Fruit fly (Drosophila melanogaster) whole organism, embryonic: ENCODE results near the gene CG3556.

ENCODE experiments used
- CG10147 ChIP-seq: fragments of 200-800 bp; sonication (Bioruptor generic); optimal IDR thresholded peaks from 2 replicates; lab custom pipeline; 2019; ENCODE audit warnings: missing biosample characterization, mild to moderate bottlenecking, missing genetic modification characterization, moderate library complexity
- CG10462 ChIP-seq: fragments of 200-800 bp; sonication (Bioruptor generic); optimal IDR thresholded peaks from 2 replicates; lab custom pipeline; 2016; ENCODE audit warnings: missing biosample characterization, missing genetic modification characterization
- CG11085 ChIP-seq: fragments of 200-800 bp; sonication (Bioruptor generic); IDR thresholded peaks from 2 replicates; pipeline ENCODE4 v1.3.6; 2022; ENCODE audit warnings: missing biosample characterization, missing genetic modification characterization
- CG12769 ChIP-seq: fragments of 200-800 bp; sonication (Bioruptor generic); optimal IDR thresholded peaks from 2 replicates; lab custom pipeline; 2019; ENCODE audit warnings: missing biosample characterization, mild to moderate bottlenecking, missing genetic modification characterization, moderate library complexity
- CG13624 ChIP-seq: fragments of 200-800 bp; sonication (Bioruptor generic); optimal IDR thresholded peaks from 2 replicates; lab custom pipeline; 2016; ENCODE audit warnings: missing biosample characterization, missing genetic modification characterization
- CG14014 ChIP-seq: fragments of 200-800 bp; sonication (Bioruptor generic); IDR thresholded peaks from 2 replicates; pipeline ENCODE4 v1.3.6; 2022; ENCODE audit warnings: missing biosample characterization, missing genetic modification characterization
- CG16815 ChIP-seq: fragments of 200-800 bp; sonication (Bioruptor generic); optimal IDR thresholded peaks from 3 replicates; lab custom pipeline; 2017; ENCODE audit warnings: missing biosample characterization, mild to moderate bottlenecking, missing genetic modification characterization
- CG17359 ChIP-seq: fragments of 200-800 bp; sonication (Bioruptor generic); optimal IDR thresholded peaks from 3 replicates; lab custom pipeline; 2018; ENCODE audit warnings: missing biosample characterization, mild to moderate bottlenecking, missing genetic modification characterization, moderate library complexity
- CG17568 ChIP-seq: fragments of 200-800 bp; sonication (Bioruptor generic); optimal IDR thresholded peaks from 2 replicates; lab custom pipeline; 2018; ENCODE audit warnings: missing biosample characterization, mild to moderate bottlenecking, missing genetic modification characterization, moderate library complexity
- CG2116 ChIP-seq: fragments of 200-800 bp; sonication (Bioruptor generic); optimal IDR thresholded peaks from 3 replicates; lab custom pipeline; 2018; ENCODE audit warnings: missing biosample characterization, mild to moderate bottlenecking, missing genetic modification characterization
- CG31388 ChIP-seq: fragments of 200-800 bp; sonication (Bioruptor generic); optimal IDR thresholded peaks from 2 replicates; lab custom pipeline; 2016; ENCODE audit warnings: missing biosample characterization, missing genetic modification characterization
- CG3838 ChIP-seq: fragments of 200-800 bp; sonication (Bioruptor generic); optimal IDR thresholded peaks from 3 replicates; lab custom pipeline; 2016; ENCODE audit warnings: missing biosample characterization, missing genetic modification characterization
- CG3847 ChIP-seq: fragments of 200-800 bp; sonication (Bioruptor generic); IDR thresholded peaks from 2 replicates; pipeline ENCODE4 v1.3.6; 2022; ENCODE audit warnings: missing biosample characterization, missing genetic modification characterization
- CG4424 ChIP-seq: fragments of 200-800 bp; sonication (Bioruptor generic); optimal IDR thresholded peaks from 3 replicates; lab custom pipeline; 2016; ENCODE audit warnings: missing biosample characterization, missing genetic modification characterization
- CG4854 ChIP-seq: fragments of 200-800 bp; sonication (Bioruptor generic); optimal IDR thresholded peaks from 2 replicates; lab custom pipeline; 2016; ENCODE audit warnings: missing biosample characterization, missing genetic modification characterization, inconsistent platforms
- CG6272 ChIP-seq: fragments of 200-800 bp; sonication (Bioruptor generic); IDR thresholded peaks from 2 replicates; pipeline ENCODE4 v1.3.6; 2022; ENCODE audit warnings: missing biosample characterization, missing genetic modification characterization
- CG6813 ChIP-seq: fragments of 200-800 bp; sonication (Bioruptor generic); optimal IDR thresholded peaks from 2 replicates; lab custom pipeline; 2017; ENCODE audit warnings: missing biosample characterization, missing genetic modification characterization, mild to moderate bottlenecking, moderate library complexity, missing genetic modification reagents
- CG7745 ChIP-seq: fragments of 200-800 bp; sonication (Bioruptor generic); optimal IDR thresholded peaks from 2 replicates; lab custom pipeline; 2018; ENCODE audit warnings: missing biosample characterization, mild to moderate bottlenecking, missing genetic modification characterization, moderate library complexity
- CG8765 ChIP-seq: fragments of 200-800 bp; sonication (Bioruptor generic); IDR thresholded peaks from 2 replicates; pipeline ENCODE4 v1.3.6; 2022; ENCODE audit warnings: missing biosample characterization, missing genetic modification characterization
- CoRest ChIP-seq: fragments of 200-800 bp; sonication (Bioruptor generic); optimal IDR thresholded peaks from 3 replicates; lab custom pipeline; 2018; ENCODE audit warnings: missing biosample characterization, mild to moderate bottlenecking, missing genetic modification characterization, moderate library complexity
- Dip2 ChIP-seq: fragments of 200-800 bp; sonication (Bioruptor generic); IDR thresholded peaks from 2 replicates; pipeline ENCODE4 v1.3.6; 2022; ENCODE audit warnings: missing biosample characterization, missing genetic modification characterization
- Dip3 ChIP-seq: fragments of 200-800 bp; sonication (Bioruptor generic); optimal IDR thresholded peaks from 3 replicates; lab custom pipeline; 2016; ENCODE audit warnings: missing biosample characterization, missing genetic modification characterization
- Dp ChIP-seq: fragments of 200-800 bp; sonication (Bioruptor generic); optimal IDR thresholded peaks from 2 replicates; lab custom pipeline; 2018; ENCODE audit warnings: missing biosample characterization, mild to moderate bottlenecking, missing genetic modification characterization, moderate library complexity
- HHEX ChIP-seq: fragments of 200-800 bp; sonication (Bioruptor generic); optimal IDR thresholded peaks from 3 replicates; lab custom pipeline; 2017; ENCODE audit warnings: missing biosample characterization, mild to moderate bottlenecking, missing genetic modification characterization, missing genetic modification reagents
- HmgD ChIP-seq: fragments of 200-800 bp; sonication (Bioruptor generic); optimal IDR thresholded peaks from 3 replicates; lab custom pipeline; 2016; ENCODE audit warnings: missing biosample characterization, missing genetic modification characterization
- Hmx ChIP-seq: fragments of 200-800 bp; sonication (Bioruptor generic); optimal IDR thresholded peaks from 2 replicates; lab custom pipeline; 2016; ENCODE audit warnings: missing biosample characterization, missing genetic modification characterization
- Hr78 ChIP-seq, 2 experiments: fragments of 200-800 bp in 1 of 2; fragments of >200 bp in 1 of 2; sonication (Bioruptor generic) in 1 of 2; optimal IDR thresholded peaks; 2 replicates each; lab custom pipeline; 2017 to 2019; ENCODE audit warnings: missing biosample characterization in 2 of 2, missing genetic modification characterization in 2 of 2, mild to moderate bottlenecking in 1 of 2, moderate library complexity in 1 of 2
- Kr ChIP-seq: fragments of 200-800 bp; sonication (Bioruptor generic); optimal IDR thresholded peaks from 2 replicates; lab custom pipeline; 2017; ENCODE audit warnings: missing biosample characterization, mild to moderate bottlenecking, missing genetic modification characterization
- MBD-R2 ChIP-seq: fragments of 200-800 bp; sonication (Bioruptor generic); IDR thresholded peaks from 2 replicates; pipeline ENCODE4 v1.3.6; 2022; ENCODE audit warnings: missing biosample characterization, missing genetic modification characterization
- MTF-1 ChIP-seq: fragments of 200-800 bp; sonication (Bioruptor generic); optimal IDR thresholded peaks from 2 replicates; lab custom pipeline; 2018; ENCODE audit warnings: missing biosample characterization, mild to moderate bottlenecking, missing genetic modification characterization, borderline replicate concordance
- NfI ChIP-seq: fragments of 200-800 bp; sonication (Bioruptor generic); optimal IDR thresholded peaks from 3 replicates; lab custom pipeline; 2018; ENCODE audit warnings: missing biosample characterization, mild to moderate bottlenecking, missing genetic modification characterization, moderate library complexity
- Ravus ChIP-seq: fragments of 200-800 bp; sonication (Bioruptor generic); IDR thresholded peaks from 2 replicates; pipeline ENCODE4 v1.3.6; 2022; ENCODE audit warnings: missing biosample characterization, missing genetic modification characterization
- Side ChIP-seq: fragments of 200-800 bp; sonication (Bioruptor generic); optimal IDR thresholded peaks from 2 replicates; lab custom pipeline; 2016; ENCODE audit warnings: missing biosample characterization, missing genetic modification characterization
- Tbp ChIP-seq: fragments of >200 bp; optimal IDR thresholded peaks from 2 replicates; lab custom pipeline; 2018; ENCODE audit warnings: missing biosample characterization, missing genetic modification characterization
- Xbp1 ChIP-seq: fragments of 200-800 bp; sonication (Bioruptor generic); optimal IDR thresholded peaks from 3 replicates; lab custom pipeline; 2016; ENCODE audit warnings: missing biosample characterization, mild to moderate bottlenecking, missing genetic modification characterization
- ash1 ChIP-seq: fragments of 200-800 bp; sonication (Bioruptor generic); optimal IDR thresholded peaks from 2 replicates; lab custom pipeline; 2018; ENCODE audit warnings: missing biosample characterization, mild to moderate bottlenecking, missing genetic modification characterization
- bigmax ChIP-seq: fragments of 200-800 bp; sonication (Bioruptor generic); optimal IDR thresholded peaks from 2 replicates; lab custom pipeline; 2018; ENCODE audit warnings: missing biosample characterization, mild to moderate bottlenecking, missing genetic modification characterization
- br ChIP-seq: fragments of >200 bp; optimal IDR thresholded peaks from 2 replicates; lab custom pipeline; 2017
- disco-r ChIP-seq: fragments of 200-800 bp; sonication (Bioruptor generic); optimal IDR thresholded peaks from 2 replicates; lab custom pipeline; 2016; ENCODE audit warnings: missing biosample characterization, missing genetic modification characterization
- dmrt11E ChIP-seq: fragments of 200-800 bp; sonication (Bioruptor generic); optimal IDR thresholded peaks from 3 replicates; lab custom pipeline; 2018; ENCODE audit warnings: missing biosample characterization, mild to moderate bottlenecking, missing genetic modification characterization, moderate library complexity
- eyg ChIP-seq: fragments of 200-800 bp; sonication (Bioruptor generic); optimal IDR thresholded peaks from 3 replicates; lab custom pipeline; 2016; ENCODE audit warnings: missing biosample characterization, missing genetic modification characterization
- hbn ChIP-seq: fragments of 200-800 bp; sonication (Bioruptor generic); IDR thresholded peaks from 2 replicates; pipeline ENCODE4 v1.3.6; 2022; ENCODE audit warnings: missing biosample characterization, missing genetic modification characterization; ENCODE audit not compliant: partially characterized antibody
- kni ChIP-seq: fragments of 200-800 bp; sonication (Bioruptor generic); optimal IDR thresholded peaks from 3 replicates; lab custom pipeline; 2017; ENCODE audit warnings: mild to moderate bottlenecking, missing biosample characterization, missing genetic modification reagents, missing genetic modification characterization
- oc ChIP-seq: fragments of 200-800 bp; sonication (Bioruptor generic); optimal IDR thresholded peaks from 2 replicates; lab custom pipeline; 2018; ENCODE audit warnings: missing biosample characterization, mild to moderate bottlenecking, missing genetic modification characterization, moderate library complexity
- pros ChIP-seq: fragments of 200-800 bp; sonication (Bioruptor generic); optimal IDR thresholded peaks from 3 replicates; lab custom pipeline; 2019; ENCODE audit warnings: missing biosample characterization, mild to moderate bottlenecking, missing genetic modification characterization, moderate library complexity
- seq ChIP-seq: fragments of 200-800 bp; sonication (Bioruptor generic); IDR thresholded peaks from 2 replicates; pipeline ENCODE4 v1.3.6; 2022; ENCODE audit warnings: missing biosample characterization, missing genetic modification characterization
- stc ChIP-seq: fragments of 200-800 bp; sonication (Bioruptor generic); IDR thresholded peaks from 2 replicates; pipeline ENCODE4 v1.3.6; 2022; ENCODE audit warnings: missing biosample characterization, missing genetic modification characterization
- trh ChIP-seq: fragments of 200-800 bp; sonication (Bioruptor generic); optimal IDR thresholded peaks from 2 replicates; lab custom pipeline; 2016; ENCODE audit warnings: missing biosample characterization, missing genetic modification characterization
- vvl ChIP-seq: fragments of 200-800 bp; sonication (Bioruptor generic); IDR thresholded peaks from 2 replicates; pipeline ENCODE4 v1.3.6; 2022; ENCODE audit warnings: missing biosample characterization, missing genetic modification characterization
- z ChIP-seq: fragments of 200-800 bp; sonication (Bioruptor generic); IDR thresholded peaks from 3 replicates; pipeline ENCODE4 v1.3.6; 2022; ENCODE audit warnings: missing biosample characterization, missing genetic modification characterization
- zf30C ChIP-seq: fragments of 200-800 bp; sonication (Bioruptor generic); optimal IDR thresholded peaks from 3 replicates; lab custom pipeline; 2018; ENCODE audit warnings: missing biosample characterization, mild to moderate bottlenecking, missing genetic modification characterization
- zfh2 ChIP-seq: fragments of 200-800 bp; sonication (Bioruptor generic); optimal IDR thresholded peaks from 2 replicates; lab custom pipeline; 2016; ENCODE audit warnings: missing biosample characterization, missing genetic modification characterization

CG3556 gene

DNA sequence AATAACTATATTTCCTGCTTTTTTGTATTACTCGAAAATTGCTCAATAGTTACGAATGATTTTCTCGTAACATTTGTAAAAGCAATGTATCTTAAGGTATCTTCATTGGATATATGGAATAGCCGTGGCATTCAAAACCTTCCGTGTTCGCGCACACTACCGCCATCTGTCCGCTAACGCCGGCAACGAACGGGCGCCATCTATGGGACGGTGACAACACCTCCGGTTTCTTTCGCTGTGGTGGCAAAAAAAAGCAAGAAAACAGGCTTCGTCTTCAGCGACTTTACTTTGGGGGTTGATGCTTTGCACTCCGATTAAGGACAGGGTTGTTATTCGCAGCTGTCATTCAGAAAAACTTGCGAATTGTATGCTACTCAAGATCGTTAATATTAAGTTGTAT is 22.9 kb upstream of the CG3556 start (continued):
- TF ChIP-seq CG8765 (GFP tag; lab: Robert Waterston, UW) (no peak), Dip2 (no peak), br (lab: Kevin White, UChicago) (no peak), Kr (GFP tag; lab: Kevin White, UChicago) (peak; percentile 62), CG16815 (GFP tag; lab: Kevin White, UChicago) (peak; percentile 30), HmgD (peak; percentile 61), CoRest (peak; percentile 58), CG4854 (GFP tag; lab: Kevin White, UChicago) (no peak), zfh2 (GFP tag; lab: Kevin White, UChicago) (no peak), vvl (GFP tag; lab: Robert Waterston, UW) (peak; percentile 79), CG6272 (no peak), CG4424 (GFP tag; lab: Kevin White, UChicago) (peak; percentile 42), dmrt11E (tag; lab: Kevin White, UChicago) (peak; percentile 63), CG2116 (GFP tag; lab: Kevin White, UChicago) (peak; percentile 75), CG11085 (GFP tag; lab: Robert Waterston, UW) (no peak), z (GFP tag; lab: Robert Waterston, UW) (no peak), CG10147 (GFP tag; lab: Kevin White, UChicago) (no peak), CG10462 (no peak), MTF-1 (peak; percentile 77), CG3847 (GFP tag; lab: Robert Waterston, UW) (0 out of 2 replicates have a peak, but pooled peaks have one; percentile 31), hbn (no peak), Tbp (GFP tag; lab: Kevin White, UChicago) (no peak), CG7745 (tag; lab: Kevin White, UChicago) (no peak), trh (GFP tag; lab: Kevin White, UChicago) (no peak), Ravus (GFP tag; lab: Robert Waterston, UW) (no peak), CG6813 (GFP tag; lab: Kevin White, UChicago) (peak; percentile 54), CG12769 (no peak), Hmx (no peak), Dip3 (GFP tag; lab: Kevin White, UChicago) (no peak), Hr78 (GFP tag; optimal IDR thresholded peaks at IDR 0.05; lab: Kevin White, UChicago) (no peak), CG13624 (GFP tag; lab: Kevin White, UChicago) (no peak), MBD-R2 (GFP tag; lab: Robert Waterston, UW) (no peak), CG3838 (GFP tag; lab: Kevin White, UChicago) (no peak), HHEX (GFP tag; lab: Kevin White, UChicago) (peak; percentile 8), disco-r (GFP tag; lab: Kevin White, UChicago) (peak; percentile 35), kni (peak; percentile 13), CG31388 (GFP tag; lab: Kevin White, UChicago) (no peak), CG17359 (tag; lab: Kevin White, UChicago) (peak; percentile 49), NfI (GFP tag; lab: Kevin White, UChicago) (peak; percentile 77), oc (no peak), seq (peak; percentile 80), eyg (no peak), Dp (GFP tag; lab: Kevin White, UChicago) (peak; percentile 17), ash1 (GFP tag; lab: Kevin White, UChicago) (no peak), Xbp1 (GFP tag; lab: Kevin White, UChicago) (peak; percentile 75), CG14014 (GFP tag; lab: Robert Waterston, UW) (peak; percentile 44; the same call in 1 of the 2 replicates), bigmax (GFP tag; lab: Kevin White, UChicago) (no peak), stc (no peak), CG17568 (GFP tag; lab: Kevin White, UChicago) (peak; percentile 40), pros (GFP tag; lab: Kevin White, UChicago) (peak; percentile 87), zf30C (GFP tag; lab: Kevin White, UChicago) (peak; percentile 26), Side (peak; percentile 57)
